Worm (Caenorhabditis elegans): Measurements from ENCODE around the gene ift-43.

The ift-43 gene

DNA sequence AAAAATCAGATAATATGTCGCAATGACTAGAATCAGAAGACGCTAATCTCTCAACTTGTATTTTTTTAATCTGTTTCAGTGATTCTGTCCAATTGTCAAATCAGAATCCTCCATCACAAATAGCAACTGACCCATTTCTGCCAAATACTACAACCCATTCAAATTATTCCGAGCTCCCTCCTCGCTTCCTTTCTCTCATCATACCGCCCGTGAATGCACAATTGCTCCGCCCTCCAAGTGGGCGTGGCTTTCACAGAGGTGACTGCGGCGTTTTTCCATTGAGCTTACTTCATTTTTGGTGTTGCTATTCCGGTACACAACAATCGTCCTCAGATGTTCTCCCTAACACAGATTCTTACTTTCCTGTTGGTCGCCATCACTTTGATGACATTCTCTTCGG is 20.1 kb upstream of the ift-43 start, which contains the start of gene flp-27:
TSS of gene flp-27 (plus strand) at position 301 of the 400 bp plus-strand sequence.
- TF ChIP-seq ets-4 (GFP tag; optimal IDR thresholded peaks at IDR 0.05) (no peak), tbx-9 (tag; optimal IDR thresholded peaks at IDR 0.05; ENCODE audit: borderline replicate concordance) (no peak), F23B12.7 (tag; optimal IDR thresholded peaks at IDR 0.05; ENCODE audit: insufficient read depth) (no peak), cebp-2 (GFP tag; IDR thresholded peaks at IDR 0.05) (no peak), ceh-79 (tag; optimal IDR thresholded peaks at IDR 0.05) (no peak), nfya-1 (tag; optimal IDR thresholded peaks at IDR 0.05; ENCODE audit: borderline replicate concordance, insufficient read depth) (no peak), die-1 (tag; optimal IDR thresholded peaks at IDR 0.05) (no peak), madf-10 (tag; optimal IDR thresholded peaks at IDR 0.05) (no peak), zim-3 (tag; optimal IDR thresholded peaks at IDR 0.05) (no peak)

- TF ChIP-seq F23B12.7 (tag; optimal IDR thresholded peaks at IDR 0.05; ENCODE audit: insufficient read depth) (no peak), Y56A3A.18 (GFP tag; IDR thresholded peaks at IDR 0.05) (no peak), attf-3 (GFP tag; conservative IDR thresholded peaks at IDR 0.05) (no peak), tbp1 (GFP tag; optimal IDR thresholded peaks at IDR 0.05) (no peak), mes-4 (tag; optimal IDR thresholded peaks at IDR 0.05) (no peak), nfya-1 (tag; optimal IDR thresholded peaks at IDR 0.05; ENCODE audit: borderline replicate concordance, insufficient read depth) (no peak), dpff-1 (tag; optimal IDR thresholded peaks at IDR 0.05) (no peak), nhr-90 (tag; optimal IDR thresholded peaks at IDR 0.05) (no peak), atf-7 (tag; optimal IDR thresholded peaks at IDR 0.05) (no peak), unc-62 (GFP tag; optimal IDR thresholded peaks at IDR 0.05) (no peak), ceh-91 (GFP tag; IDR thresholded peaks at IDR 0.05) (no peak), lin-26 (GFP tag; IDR thresholded peaks at IDR 0.05) (no peak), T07F8.4 (tag; optimal IDR thresholded peaks at IDR 0.05) (no peak)
Observed at ce11 chrII:5669580-5669979, 9.0 kb upstream of the ift-43 start, which contains the start of gene C25H3.17. Gene C25H3.17 (minus strand): TSS chrII:5669680.

- TF ChIP-seq hmg-20 (GFP tag; IDR thresholded peaks at IDR 0.05) (no peak), snpc-4 (GFP tag; optimal IDR thresholded peaks at IDR 0.05) (no peak), snpc-4 (tag; optimal IDR thresholded peaks at IDR 0.05) (no peak), C17E4.6 (GFP tag; IDR thresholded peaks at IDR 0.05) (no peak), nhr-80 (tag; optimal IDR thresholded peaks at IDR 0.05) (no peak), lir-1 (GFP tag; conservative IDR thresholded peaks at IDR 0.05) (no peak), ceh-79 (tag; optimal IDR thresholded peaks at IDR 0.05) (no peak), athp-1 (tag; optimal IDR thresholded peaks at IDR 0.05) (no peak), K12H6.12 (tag; optimal IDR thresholded peaks at IDR 0.05) (no peak), tbp1 (GFP tag; optimal IDR thresholded peaks at IDR 0.05) (no peak), egl-18 (GFP tag; IDR thresholded peaks at IDR 0.05) (no peak), ets-4 (GFP tag; optimal IDR thresholded peaks at IDR 0.05) (no peak), him-1 (tag; optimal IDR thresholded peaks at IDR 0.05) (no peak)
Observed at ce11 chrII:5668830-5669229, 8.2 kb upstream of the ift-43 start, which contains the start of gene C25H3.7. Gene C25H3.7 (minus strand): TSS chrII:5668930.

DNA sequence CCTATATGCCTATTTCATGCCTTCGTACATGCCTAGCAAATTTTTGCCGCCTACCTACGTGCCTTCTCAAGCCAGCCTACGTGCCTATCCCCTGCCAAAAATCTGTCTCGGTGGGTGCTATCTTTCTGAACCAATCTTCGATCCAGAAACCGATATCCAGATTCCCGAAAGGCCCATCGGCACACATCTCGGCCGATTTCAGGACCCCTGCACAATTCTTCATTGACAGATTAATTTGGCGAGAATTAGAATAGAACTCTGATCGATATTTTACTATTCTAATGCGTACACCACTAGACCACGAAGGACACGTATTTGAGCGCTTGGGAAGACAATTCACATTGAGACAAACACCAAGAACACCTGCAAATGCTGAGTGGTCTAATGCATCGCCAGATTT is 7.0 kb upstream of the ift-43 start:
- TF ChIP-seq nhr-90 (tag; optimal IDR thresholded peaks at IDR 0.05) (no peak), rpc-1 (optimal IDR thresholded peaks at IDR 0.05) (peak; percentile 20), rpc-1 (tag; optimal IDR thresholded peaks at IDR 0.05) (peak; percentile 62), tbp1 (GFP tag; optimal IDR thresholded peaks at IDR 0.05) (peak; percentile 69), B0261.1 (tag; optimal IDR thresholded peaks at IDR 0.05) (peak; percentile 7)

DNA sequence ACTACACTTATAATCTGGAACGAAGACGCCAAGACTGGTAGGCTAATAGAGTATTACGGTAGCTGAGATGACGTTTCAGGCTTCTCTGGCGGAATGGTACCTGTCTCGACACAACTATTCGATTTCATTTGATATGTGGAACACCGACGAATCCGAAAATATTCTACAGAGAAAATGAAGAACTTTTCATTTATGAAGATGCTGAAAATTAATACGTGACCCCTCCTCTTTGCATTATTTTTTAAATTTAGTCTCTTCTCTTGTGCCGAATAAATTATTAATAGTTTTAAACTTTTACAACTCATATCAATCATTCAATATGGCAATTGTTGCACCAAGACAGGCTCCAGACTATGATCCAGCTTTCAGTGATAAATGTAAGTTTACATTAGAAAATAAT is 5.4 kb upstream of the ift-43 start, which contains the start of gene C25H3.16:
TSS of gene C25H3.16 (plus strand) at position 301 of the 400 bp plus-strand sequence.
- no peak for TF ChIP-seq xnd-1 (tag; optimal IDR thresholded peaks at IDR 0.05)
- TF ChIP-seq hmg-1.2 (GFP tag; IDR thresholded peaks at IDR 0.05) = no peak
- peak; percentile 74 for TF ChIP-seq him-1 (tag; optimal IDR thresholded peaks at IDR 0.05)
- no peak for TF ChIP-seq rec-8 (tag; optimal IDR thresholded peaks at IDR 0.05)
- no peak for TF ChIP-seq sea-2 (GFP tag; IDR thresholded peaks at IDR 0.05)
- no peak for TF ChIP-seq let-607 (tag; optimal IDR thresholded peaks at IDR 0.05)
- TF ChIP-seq lin-26 (GFP tag; IDR thresholded peaks at IDR 0.05) = no peak
- no peak for TF ChIP-seq nhr-179 (tag; optimal IDR thresholded peaks at IDR 0.05)

All from whole organism, young adult.